Fruit fly (Drosophila melanogaster) whole organism, wandering third instar larva: ENCODE data around the gene Tango6.
A peak's percentile ranks its signal among the peaks of the same experiment; 100 is the strongest.

Source experiments
- Abd-B ChIP-seq: fragments of >200 bp; optimal IDR thresholded peaks from 2 replicates; lab custom pipeline; 2017; ENCODE audit warnings: missing biosample characterization, missing genetic modification characterization
- CG32264 ChIP-seq: fragments of 200-800 bp; sonication (Bioruptor generic); optimal IDR thresholded peaks from 2 replicates; lab custom pipeline; 2016; ENCODE audit warnings: missing biosample characterization, missing genetic modification characterization
- CG9705 ChIP-seq: fragments of 200-800 bp; sonication (Bioruptor generic); optimal IDR thresholded peaks from 2 replicates; lab custom pipeline; 2018; ENCODE audit warnings: missing biosample characterization, mild to moderate bottlenecking, missing genetic modification characterization
- CrebA ChIP-seq: fragments of 200-800 bp; sonication (Bioruptor generic); optimal IDR thresholded peaks from 2 replicates; lab custom pipeline; 2016; ENCODE audit warnings: missing biosample characterization, mild to moderate bottlenecking, missing genetic modification characterization, borderline replicate concordance
- Dfd ChIP-seq: fragments of >200 bp; optimal IDR thresholded peaks from 2 replicates; lab custom pipeline; 2017; ENCODE audit warnings: missing biosample characterization, missing genetic modification characterization
- Dif ChIP-seq: fragments of 200-275, 200-300 bp; sonication (Bioruptor generic); optimal IDR thresholded peaks from 2 replicates; lab custom pipeline; 2018; ENCODE audit warnings: missing biosample characterization, missing genetic modification characterization; ENCODE audit not compliant: partially characterized antibody
- GATAd ChIP-seq: sonication (Bioruptor generic); optimal IDR thresholded peaks from 2 replicates; lab custom pipeline; 2016; ENCODE audit warnings: missing biosample characterization, missing genetic modification characterization
- HLH106 ChIP-seq: fragments of 200-800 bp; optimal IDR thresholded peaks from 3 replicates; lab custom pipeline; 2019; ENCODE audit warnings: missing biosample characterization, mild to moderate bottlenecking, missing genetic modification characterization, moderate library complexity
- Hnf4 ChIP-seq: fragments of 200-800 bp; sonication (Bioruptor generic); optimal IDR thresholded peaks from 2 replicates; lab custom pipeline; 2016; ENCODE audit warnings: missing biosample characterization, mild to moderate bottlenecking, missing genetic modification characterization
- Hr78 ChIP-seq: fragments of >200 bp; optimal IDR thresholded peaks from 2 replicates; lab custom pipeline; 2017; ENCODE audit warnings: missing biosample characterization, missing genetic modification characterization
- Hr83 ChIP-seq: fragments of 200-300 bp; sonication (Bioruptor generic); optimal IDR thresholded peaks from 2 replicates; lab custom pipeline; 2016; ENCODE audit warnings: missing biosample characterization, mild to moderate bottlenecking, missing genetic modification characterization, moderate library complexity; ENCODE audit not compliant: poor library complexity, severe bottlenecking
- Jra ChIP-seq: sonication (Bioruptor generic); optimal IDR thresholded peaks from 2 replicates; lab custom pipeline; 2016; ENCODE audit warnings: missing biosample characterization, missing genetic modification characterization
- Mio ChIP-seq: sonication (Bioruptor generic); optimal IDR thresholded peaks from 2 replicates; lab custom pipeline; 2016; ENCODE audit warnings: missing biosample characterization, missing genetic modification characterization
- Myc ChIP-seq: fragments of >200 bp; optimal IDR thresholded peaks from 2 replicates; lab custom pipeline; 2017
- OdsH ChIP-seq: fragments of 200-800 bp; sonication (Bioruptor generic); optimal IDR thresholded peaks from 2 replicates; lab custom pipeline; 2016; ENCODE audit warnings: missing biosample characterization, mild to moderate bottlenecking, missing genetic modification characterization
- Rel ChIP-seq, 2 experiments: fragments of 200-800 bp; sonication (Bioruptor generic) in 1 of 2; optimal IDR thresholded peaks; 2 replicates in 1 of 2; 3 replicates in 1 of 2; lab custom pipeline; 2016 to 2019; ENCODE audit warnings: mild to moderate bottlenecking in 2 of 2, missing biosample characterization in 2 of 2, missing genetic modification characterization in 2 of 2, moderate library complexity in 1 of 2
- Sp1 ChIP-seq: fragments of 200-800 bp; sonication (Bioruptor generic); optimal IDR thresholded peaks from 3 replicates; lab custom pipeline; 2019; ENCODE audit warnings: missing biosample characterization, mild to moderate bottlenecking, missing genetic modification characterization, moderate library complexity
- Vsx2 ChIP-seq: fragments of 200-300, 225-300 bp; sonication (Bioruptor generic); optimal IDR thresholded peaks from 2 replicates; lab custom pipeline; 2018; ENCODE audit warnings: missing biosample characterization, missing genetic modification characterization; ENCODE audit not compliant: partially characterized antibody
- br ChIP-seq: fragments of 200-800 bp; sonication (Bioruptor generic); optimal IDR thresholded peaks from 2 replicates; lab custom pipeline; 2016; ENCODE audit warnings: missing biosample characterization, missing genetic modification characterization
- dsf ChIP-seq: sonication (Bioruptor generic); optimal IDR thresholded peaks from 2 replicates; lab custom pipeline; 2016; ENCODE audit warnings: missing biosample characterization, missing genetic modification characterization, borderline replicate concordance
- ey ChIP-seq: fragments of 200-800 bp; sonication (Bioruptor generic); optimal IDR thresholded peaks from 2 replicates; lab custom pipeline; 2016; ENCODE audit warnings: missing biosample characterization, missing genetic modification characterization
- foxo ChIP-seq, 2 experiments: fragments of 200-800 bp; sonication (Bioruptor generic); optimal IDR thresholded peaks; 2 replicates in 1 of 2; 3 replicates in 1 of 2; lab custom pipeline; 2016 to 2017; ENCODE audit warnings: missing biosample characterization in 2 of 2, missing genetic modification characterization in 2 of 2
- fru ChIP-seq: fragments of 200-800 bp; sonication (Bioruptor generic); optimal IDR thresholded peaks from 3 replicates; lab custom pipeline; 2016; ENCODE audit warnings: missing biosample characterization, mild to moderate bottlenecking, missing genetic modification characterization
- h ChIP-seq: fragments of 200-800 bp; sonication (Bioruptor generic); optimal IDR thresholded peaks from 3 replicates; lab custom pipeline; 2016; ENCODE audit warnings: missing biosample characterization, mild to moderate bottlenecking, missing genetic modification characterization
- jim ChIP-seq: fragments of 175-275, 200-325 bp; sonication (Bioruptor generic); optimal IDR thresholded peaks from 2 replicates; lab custom pipeline; 2016; ENCODE audit warnings: missing biosample characterization, mild to moderate bottlenecking, missing genetic modification characterization
- pan ChIP-seq: fragments of >200 bp; optimal IDR thresholded peaks from 2 replicates; lab custom pipeline; 2017
- psq ChIP-seq: fragments of 200-800 bp; sonication (Bioruptor generic); optimal IDR thresholded peaks from 3 replicates; lab custom pipeline; 2017; ENCODE audit warnings: missing biosample characterization, mild to moderate bottlenecking, missing genetic modification characterization, moderate library complexity
- sage ChIP-seq: fragments of 200-800 bp; sonication (Bioruptor generic); optimal IDR thresholded peaks from 2 replicates; lab custom pipeline; 2016; ENCODE audit warnings: missing biosample characterization, mild to moderate bottlenecking, missing genetic modification characterization
- sv ChIP-seq: fragments of 200-800 bp; sonication (Bioruptor generic); optimal IDR thresholded peaks from 3 replicates; lab custom pipeline; 2016; ENCODE audit warnings: missing biosample characterization, missing genetic modification characterization
- tai ChIP-seq: sonication (Bioruptor generic); optimal IDR thresholded peaks from 2 replicates; lab custom pipeline; 2016; ENCODE audit warnings: missing biosample characterization, missing genetic modification characterization
- woc ChIP-seq: sonication (Bioruptor generic); optimal IDR thresholded peaks from 2 replicates; lab custom pipeline; 2016; ENCODE audit warnings: missing biosample characterization, mild to moderate bottlenecking, missing genetic modification characterization

The Tango6 gene

dm6 chr2L:19014881-19015366 lies 46.1 kb downstream of the Tango6 start:
- peak; percentile 13 for TF ChIP-seq Vsx2 (GFP tag; lab: Kevin White, UChicago)
- no peak for TF ChIP-seq CG32264

- no peak for TF ChIP-seq Hr78 (GFP tag; lab: Kevin White, UChicago)
- no peak for TF ChIP-seq Myc (lab: Kevin White, UChicago)
- no peak for TF ChIP-seq Sp1 (GFP tag; lab: Kevin White, UChicago)
- TF ChIP-seq GATAd (GFP tag; lab: Kevin White, UChicago): no peak
- no peak for TF ChIP-seq Dfd (GFP tag; lab: Kevin White, UChicago)
- TF ChIP-seq Mio (GFP tag; lab: Kevin White, UChicago): no peak
- TF ChIP-seq Dif (GFP tag; lab: Kevin White, UChicago): no peak
- no peak for TF ChIP-seq Vsx2 (GFP tag; lab: Kevin White, UChicago)
- TF ChIP-seq br (GFP tag; lab: Kevin White, UChicago): no peak
- no peak for TF ChIP-seq foxo (GFP tag; optimal IDR thresholded peaks at IDR 0.05; lab: Kevin White, UChicago)
- TF ChIP-seq h (GFP tag; lab: Kevin White, UChicago): no peak
- TF ChIP-seq ey (GFP tag; lab: Kevin White, UChicago): no peak
- TF ChIP-seq CrebA (GFP tag; lab: Kevin White, UChicago): no peak
- TF ChIP-seq Hr83 (GFP tag; lab: Kevin White, UChicago): no peak
- no peak for TF ChIP-seq OdsH
- no peak for TF ChIP-seq pan (lab: Kevin White, UChicago)
- TF ChIP-seq CG9705 (GFP tag; lab: Kevin White, UChicago): no peak
- no peak for TF ChIP-seq CG32264
These were observed 46.8 kb downstream of the Tango6 start for dm6 chr2L:19015628-19016027.

dm6 chr2L:19017060-19017459 lies 48.2 kb downstream of the Tango6 start:
- no peak for TF ChIP-seq Hr83 (GFP tag; lab: Kevin White, UChicago)
- TF ChIP-seq GATAd (GFP tag; lab: Kevin White, UChicago): no peak
- TF ChIP-seq Rel (GFP tag; optimal IDR thresholded peaks at IDR 0.05; lab: Kevin White, UChicago): no peak
- TF ChIP-seq Rel (tag; optimal IDR thresholded peaks at IDR 0.05; lab: Kevin White, UChicago): no peak
- TF ChIP-seq sage (GFP tag; lab: Kevin White, UChicago): no peak
- no peak for TF ChIP-seq ey (GFP tag; lab: Kevin White, UChicago)
- no peak for TF ChIP-seq dsf (GFP tag; lab: Kevin White, UChicago)
- TF ChIP-seq CG9705 (GFP tag; lab: Kevin White, UChicago): no peak
- TF ChIP-seq Dfd (GFP tag; lab: Kevin White, UChicago): no peak
- no peak for TF ChIP-seq sv (GFP tag; lab: Kevin White, UChicago)
- TF ChIP-seq Hr78 (GFP tag; lab: Kevin White, UChicago): no peak
- no peak for TF ChIP-seq CG32264
- TF ChIP-seq jim (GFP tag; lab: Kevin White, UChicago): no peak
- no peak for TF ChIP-seq Hnf4 (GFP tag; lab: Kevin White, UChicago)

dm6 chr2L:19018266-19018665 lies 49.4 kb downstream of the Tango6 start:
- no peak for TF ChIP-seq sage (GFP tag; lab: Kevin White, UChicago)
- TF ChIP-seq psq (GFP tag; lab: Kevin White, UChicago): no peak
- no peak for TF ChIP-seq h (GFP tag; lab: Kevin White, UChicago)
- TF ChIP-seq GATAd (GFP tag; lab: Kevin White, UChicago): no peak
- TF ChIP-seq tai (GFP tag; lab: Kevin White, UChicago): no peak
- no peak for TF ChIP-seq Abd-B (GFP tag; lab: Kevin White, UChicago)
- TF ChIP-seq sv (GFP tag; lab: Kevin White, UChicago): no peak
- no peak for TF ChIP-seq Dif (GFP tag; lab: Kevin White, UChicago)
- TF ChIP-seq Jra (GFP tag; lab: Kevin White, UChicago): no peak
- no peak for TF ChIP-seq CG9705 (GFP tag; lab: Kevin White, UChicago)
- TF ChIP-seq pan (lab: Kevin White, UChicago): no peak
- TF ChIP-seq Dfd (GFP tag; lab: Kevin White, UChicago): no peak
- no peak for TF ChIP-seq HLH106 (tag; lab: Kevin White, UChicago)
- TF ChIP-seq Hnf4 (GFP tag; lab: Kevin White, UChicago): no peak
- no peak for TF ChIP-seq Sp1 (GFP tag; lab: Kevin White, UChicago)
- no peak for TF ChIP-seq CG32264

- TF ChIP-seq pan (lab: Kevin White, UChicago) (no peak), CrebA (GFP tag; lab: Kevin White, UChicago) (no peak), CG9705 (GFP tag; lab: Kevin White, UChicago) (no peak), woc (GFP tag; lab: Kevin White, UChicago) (no peak), fru (GFP tag; lab: Kevin White, UChicago) (no peak), foxo (GFP tag; optimal IDR thresholded peaks at IDR 0.05; lab: Kevin White, UChicago) (peak in 1 of 2 experiments; percentile 6), br (GFP tag; lab: Kevin White, UChicago) (no peak)
These were observed 50.3 kb downstream of the Tango6 start for dm6 chr2L:19019160-19019592.
